Worm (Caenorhabditis elegans) whole organism, L1 larva: Measurements from ENCODE around the gene W09D6.1.

ENCODE experiments used
- nhr-28 ChIP-seq: fragments of 150-350 bp; optimal IDR thresholded peaks from 2 replicates; lab custom pipeline; 2014; ENCODE audit warnings: missing biosample characterization, missing genetic modification characterization
- pax-3 ChIP-seq: fragments of 200-800 bp; sonication (Bioruptor generic); optimal IDR thresholded peaks from 2 replicates; lab custom pipeline; 2018; ENCODE audit warnings: mild to moderate bottlenecking, missing genetic modification characterization, moderate library complexity, missing compliant biosample characterization

DNA sequence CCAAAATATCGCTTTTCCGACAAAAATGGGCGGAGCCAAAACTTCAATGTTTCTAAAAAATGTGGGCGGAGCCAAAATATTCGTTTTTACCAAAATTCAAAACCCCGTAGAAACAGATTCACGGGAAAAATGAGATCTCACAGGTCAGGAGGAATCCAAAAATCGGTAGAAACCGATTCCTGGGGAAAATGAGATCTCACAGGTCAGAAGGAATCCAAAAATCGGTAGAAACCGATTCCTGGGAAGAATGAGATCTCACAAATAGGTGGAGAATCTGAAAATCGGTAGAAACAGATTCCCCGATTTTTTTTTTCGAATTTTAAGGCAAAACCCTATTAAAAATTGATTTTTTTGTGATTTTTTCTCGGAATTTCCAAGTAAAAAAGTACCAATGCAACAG is 24.8 kb downstream of the W09D6.1 start:
- peak; percentile 60 for TF ChIP-seq pax-3 (tag; lab: Kevin White, UChicago)
- no peak for TF ChIP-seq nhr-28 (tag; lab: Kevin White, UChicago)
